Fruit fly (Drosophila melanogaster) whole organism, embryonic: ENCODE data around the gene CG16826.
A peak's percentile ranks its signal among the peaks of the same experiment; 100 is the strongest.

ENCODE experiments used
- ATbp ChIP-seq: fragments of 200-800 bp; sonication (Bioruptor generic); optimal IDR thresholded peaks from 2 replicates; lab custom pipeline; 2017; ENCODE audit warnings: missing biosample characterization, mild to moderate bottlenecking, missing genetic modification characterization, missing genetic modification reagents
- B-H1 ChIP-seq: fragments of 200-800 bp; sonication (Bioruptor generic); IDR thresholded peaks from 3 replicates; pipeline ENCODE4 v1.3.6; 2022; ENCODE audit warnings: missing biosample characterization, missing genetic modification characterization
- C15 ChIP-seq: fragments of 200-800 bp; sonication (Bioruptor generic); IDR thresholded peaks from 3 replicates; pipeline ENCODE4 v1.3.6; 2022; ENCODE audit warnings: missing biosample characterization, missing genetic modification characterization
- CG10654 ChIP-seq: fragments of 200-800 bp; sonication (Bioruptor generic); optimal IDR thresholded peaks from 2 replicates; lab custom pipeline; 2016; ENCODE audit warnings: missing biosample characterization, missing genetic modification characterization
- CG11247 ChIP-seq: fragments of 200-800 bp; sonication (Bioruptor generic); IDR thresholded peaks from 2 replicates; pipeline ENCODE4 v1.3.6; 2022; ENCODE audit warnings: missing biosample characterization, missing genetic modification characterization
- CG11723 ChIP-seq: fragments of 200-800 bp; sonication (Bioruptor generic); optimal IDR thresholded peaks from 2 replicates; lab custom pipeline; 2017; ENCODE audit warnings: missing biosample characterization, mild to moderate bottlenecking, missing genetic modification characterization
- CG12071 ChIP-seq: fragments of 200-800 bp; sonication (Bioruptor generic); optimal IDR thresholded peaks from 3 replicates; lab custom pipeline; 2018; ENCODE audit warnings: missing biosample characterization, mild to moderate bottlenecking, missing genetic modification characterization
- CG12155 ChIP-seq: fragments of 200-800 bp; sonication (Bioruptor generic); optimal IDR thresholded peaks from 3 replicates; lab custom pipeline; 2016; ENCODE audit warnings: missing biosample characterization, missing genetic modification characterization
- CG14710 ChIP-seq: fragments of 200-800 bp; sonication (Bioruptor generic); optimal IDR thresholded peaks from 3 replicates; lab custom pipeline; 2019; ENCODE audit warnings: missing biosample characterization, mild to moderate bottlenecking, missing genetic modification characterization, moderate library complexity
- CG15073 ChIP-seq: fragments of 200-800 bp; sonication (Bioruptor generic); optimal IDR thresholded peaks from 2 replicates; lab custom pipeline; 2016; ENCODE audit warnings: missing biosample characterization, missing genetic modification characterization
- CG15269 ChIP-seq: fragments of 200-800 bp; sonication (Bioruptor generic); optimal IDR thresholded peaks from 2 replicates; lab custom pipeline; 2018; ENCODE audit warnings: missing biosample characterization, mild to moderate bottlenecking, missing genetic modification characterization, moderate library complexity
- CG17912 ChIP-seq: fragments of 200-800 bp; sonication (Bioruptor generic); optimal IDR thresholded peaks from 2 replicates; lab custom pipeline; 2018; ENCODE audit warnings: missing biosample characterization, mild to moderate bottlenecking, missing genetic modification characterization
- CG2199 ChIP-seq: fragments of 200-800 bp; sonication (Bioruptor generic); IDR thresholded peaks from 3 replicates; pipeline ENCODE4 v1.3.6; 2022; ENCODE audit warnings: missing biosample characterization, missing genetic modification characterization
- CG30403 ChIP-seq: fragments of 200-800 bp; sonication (Bioruptor generic); optimal IDR thresholded peaks from 3 replicates; lab custom pipeline; 2016; ENCODE audit warnings: missing biosample characterization, missing genetic modification characterization
- CG33213 ChIP-seq: fragments of 200-800 bp; sonication (Bioruptor generic); optimal IDR thresholded peaks from 3 replicates; lab custom pipeline; 2016; ENCODE audit warnings: missing biosample characterization, missing genetic modification characterization
- CG4424 ChIP-seq: fragments of 200-800 bp; sonication (Bioruptor generic); optimal IDR thresholded peaks from 3 replicates; lab custom pipeline; 2016; ENCODE audit warnings: missing biosample characterization, missing genetic modification characterization
- CG8924 ChIP-seq: fragments of 200-800 bp; optimal IDR thresholded peaks from 3 replicates; lab custom pipeline; 2019; ENCODE audit warnings: missing biosample characterization, mild to moderate bottlenecking, missing genetic modification characterization, moderate library complexity
- CrebB ChIP-seq: fragments of 200-800 bp; sonication (Bioruptor generic); optimal IDR thresholded peaks from 3 replicates; lab custom pipeline; 2018; ENCODE audit warnings: missing biosample characterization, mild to moderate bottlenecking, missing genetic modification characterization
- Dip2 ChIP-seq: fragments of 200-800 bp; sonication (Bioruptor generic); IDR thresholded peaks from 2 replicates; pipeline ENCODE4 v1.3.6; 2022; ENCODE audit warnings: missing biosample characterization, missing genetic modification characterization
- Dref ChIP-seq: fragments of 200-800 bp; sonication (Bioruptor generic); IDR thresholded peaks from 2 replicates; pipeline ENCODE4 v1.3.6; 2022; ENCODE audit warnings: missing biosample characterization, missing genetic modification characterization
- GATAe ChIP-seq: fragments of 200-800 bp; sonication (Bioruptor generic); conservative IDR thresholded peaks from 2 replicates; pipeline ENCODE4 v1.3.6; 2022; ENCODE audit warnings: missing biosample characterization, missing genetic modification characterization
- Hand ChIP-seq: fragments of 200-800 bp; sonication (Bioruptor generic); optimal IDR thresholded peaks from 2 replicates; lab custom pipeline; 2017; ENCODE audit warnings: mild to moderate bottlenecking, missing biosample characterization, missing genetic modification reagents, missing genetic modification characterization
- HmgD ChIP-seq: fragments of 200-800 bp; sonication (Bioruptor generic); optimal IDR thresholded peaks from 3 replicates; lab custom pipeline; 2016; ENCODE audit warnings: missing biosample characterization, missing genetic modification characterization
- Hr51 ChIP-seq, 2 experiments: fragments of 200-800 bp; sonication (Bioruptor generic); optimal IDR thresholded peaks; 2 replicates in 1 of 2; 3 replicates in 1 of 2; lab custom pipeline; 2016 to 2018; ENCODE audit warnings: missing biosample characterization in 2 of 2, missing genetic modification characterization in 2 of 2, mild to moderate bottlenecking in 1 of 2, moderate library complexity in 1 of 2
- MESR4 ChIP-seq: fragments of 200-800 bp; sonication (Bioruptor generic); optimal IDR thresholded peaks from 2 replicates; lab custom pipeline; 2018; ENCODE audit warnings: missing biosample characterization, mild to moderate bottlenecking, missing genetic modification characterization, moderate library complexity
- Med ChIP-seq: fragments of 200-800 bp; sonication (Bioruptor generic); peaks from one replicate; lab custom pipeline; 2016; ENCODE audit warnings: missing biosample characterization, missing genetic modification characterization, mild to moderate bottlenecking, inconsistent platforms, moderate library complexity
- TFAM ChIP-seq: fragments of 200-800 bp; sonication (Bioruptor generic); optimal IDR thresholded peaks from 2 replicates; lab custom pipeline; 2017; ENCODE audit warnings: missing biosample characterization, missing genetic modification characterization, inconsistent platforms
- Tbp ChIP-seq: fragments of >200 bp; optimal IDR thresholded peaks from 2 replicates; lab custom pipeline; 2018; ENCODE audit warnings: missing biosample characterization, missing genetic modification characterization
- Usf ChIP-seq: fragments of 200-800 bp; sonication (Bioruptor generic); optimal IDR thresholded peaks from 2 replicates; lab custom pipeline; 2017; ENCODE audit warnings: missing genotype, missing biosample characterization, missing genetic modification characterization
- Xrp1 ChIP-seq: fragments of 200-800 bp; sonication (Bioruptor generic); IDR thresholded peaks from 2 replicates; pipeline ENCODE4 v1.3.6; 2022; ENCODE audit warnings: missing biosample characterization, missing genetic modification characterization
- YL-1 ChIP-seq: fragments of 200-800 bp; sonication (Bioruptor generic); optimal IDR thresholded peaks from 3 replicates; lab custom pipeline; 2017; ENCODE audit warnings: missing biosample characterization, mild to moderate bottlenecking, missing genetic modification characterization
- ara ChIP-seq: fragments of 200-800 bp; sonication (Bioruptor generic); IDR thresholded peaks from 2 replicates; pipeline ENCODE4 v1.3.6; 2022; ENCODE audit warnings: missing biosample characterization, missing genetic modification characterization
- ash1 ChIP-seq: fragments of 200-800 bp; sonication (Bioruptor generic); optimal IDR thresholded peaks from 2 replicates; lab custom pipeline; 2018; ENCODE audit warnings: missing biosample characterization, mild to moderate bottlenecking, missing genetic modification characterization
- cad ChIP-seq: fragments of >200 bp; optimal IDR thresholded peaks from 2 replicates; lab custom pipeline; 2017; ENCODE audit warnings: missing biosample characterization, missing genetic modification characterization
- cg ChIP-seq: fragments of 200-800 bp; sonication (Bioruptor generic); optimal IDR thresholded peaks from 3 replicates; lab custom pipeline; 2019; ENCODE audit warnings: missing biosample characterization, mild to moderate bottlenecking, missing genetic modification characterization, moderate library complexity
- her ChIP-seq: fragments of 200-800 bp; sonication (Bioruptor generic); optimal IDR thresholded peaks from 2 replicates; lab custom pipeline; 2016; ENCODE audit warnings: missing biosample characterization, missing genetic modification characterization
- ind ChIP-seq: fragments of 200-800 bp; sonication (Bioruptor generic); optimal IDR thresholded peaks from 3 replicates; lab custom pipeline; 2016; ENCODE audit warnings: missing biosample characterization, missing genetic modification characterization
- inv ChIP-seq: fragments of 200-800 bp; sonication (Bioruptor generic); IDR thresholded peaks from 2 replicates; pipeline ENCODE4 v1.3.6; 2022; ENCODE audit warnings: missing biosample characterization, missing genetic modification characterization; ENCODE audit not compliant: partially characterized antibody
- mld ChIP-seq: fragments of 200-800 bp; sonication (Bioruptor generic); IDR thresholded peaks from 3 replicates; pipeline ENCODE4 v1.3.6; 2022; ENCODE audit warnings: missing biosample characterization, missing genetic modification characterization; ENCODE audit not compliant: partially characterized antibody
- pzg ChIP-seq: fragments of 200-800 bp; sonication (Bioruptor generic); optimal IDR thresholded peaks from 3 replicates; lab custom pipeline; 2018; ENCODE audit warnings: missing biosample characterization, mild to moderate bottlenecking, missing genetic modification characterization, moderate library complexity
- row ChIP-seq: fragments of 200-800 bp; sonication (Bioruptor generic); IDR thresholded peaks from 3 replicates; pipeline ENCODE4 v1.3.6; 2022; ENCODE audit warnings: missing biosample characterization, missing genetic modification characterization

The CG16826 gene

DNA sequence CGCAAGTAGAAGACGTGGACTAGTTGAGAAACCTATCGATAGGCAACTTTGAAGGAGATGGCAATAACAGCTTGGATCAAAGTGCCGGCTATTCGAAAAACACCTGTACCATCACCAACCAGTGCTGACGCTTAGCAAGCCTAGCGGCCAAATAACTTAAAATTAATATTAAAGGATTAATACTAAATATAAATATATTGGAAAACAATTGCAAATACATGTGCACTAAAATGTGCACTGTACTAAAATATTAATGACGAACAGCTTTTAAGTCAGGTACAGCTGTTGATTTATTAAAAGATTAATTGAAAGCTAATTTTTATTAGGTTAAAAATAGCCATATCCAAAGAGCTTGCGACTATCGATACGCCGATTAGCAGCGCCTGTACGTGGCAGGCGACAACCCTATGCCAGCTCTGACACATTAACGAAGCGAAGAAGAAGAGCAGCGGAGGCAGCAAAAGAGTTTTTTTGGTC, 31.0 kb downstream of the CG16826 start, which contains the start of the genes CG9302 and beta'COP (continued):
- TF ChIP-seq CG33213 (peak; percentile 14), ash1 (GFP tag; lab: Kevin White, UChicago) (no peak), TFAM (no peak), ind (peak; percentile 73), CG2199 (GFP tag; lab: Robert Waterston, UW) (0 out of 3 replicates have a peak, but pooled peaks have one; percentile 25), ara (no peak), MESR4 (GFP tag; lab: Kevin White, UChicago) (no peak), CG30403 (GFP tag; lab: Kevin White, UChicago) (peak; percentile 83), mld (GFP tag; lab: Robert Waterston, UW) (no peak), inv (GFP tag; lab: Robert Waterston, UW) (peak; percentile 68), CG15073 (GFP tag; lab: Kevin White, UChicago) (no peak), cad (GFP tag; lab: Kevin White, UChicago) (no peak), Med (GFP tag; lab: Kevin White, UChicago) (peak; percentile 84), CG12071 (GFP tag; lab: Kevin White, UChicago) (no peak), C15 (GFP tag; lab: Robert Waterston, UW) (no peak), Usf (peak; percentile 62), CG10654 (GFP tag; lab: Kevin White, UChicago) (peak; percentile 53), Hand (GFP tag; lab: Kevin White, UChicago) (no peak), CG12155 (GFP tag; lab: Kevin White, UChicago) (peak; percentile 77), her (GFP tag; lab: Kevin White, UChicago) (no peak), HmgD (GFP tag; lab: Kevin White, UChicago) (no peak), GATAe (GFP tag; lab: Robert Waterston, UW) (no peak), CG4424 (peak; percentile 68), Hr51 (GFP tag; optimal IDR thresholded peaks at IDR 0.05; lab: Kevin White, UChicago) (peak in 1 of 2 experiments; percentile 38), CG17912 (peak; percentile 48), YL-1 (GFP tag; lab: Kevin White, UChicago) (peak; percentile 73), ATbp (GFP tag; lab: Kevin White, UChicago) (no peak), B-H1 (GFP tag; lab: Robert Waterston, UW) (peak; percentile 16; the same call in 1 of the 3 replicates), CrebB (tag; lab: Kevin White, UChicago) (no peak), CG11247 (GFP tag; lab: Robert Waterston, UW) (peak; percentile 39), Xrp1 (GFP tag; lab: Robert Waterston, UW) (peak; percentile 52), cg (GFP tag; lab: Kevin White, UChicago) (no peak), CG14710 (tag; lab: Kevin White, UChicago) (peak; percentile 81), CG11723 (no peak), CG15269 (tag; lab: Kevin White, UChicago) (no peak), row (GFP tag; lab: Robert Waterston, UW) (peak; percentile 95), Tbp (GFP tag; lab: Kevin White, UChicago) (no peak), CG8924 (tag; lab: Kevin White, UChicago) (peak; percentile 72), Dref (GFP tag; lab: Robert Waterston, UW) (peak; percentile 68), Dip2 (no peak), pzg (GFP tag; lab: Kevin White, UChicago) (peak; percentile 35)
